Fruit fly (Drosophila melanogaster) whole organism, prepupa: ENCODE results near the gene Fad2.

Experiments
- Blimp-1 ChIP-seq: fragments of 200-800 bp; sonication (Bioruptor generic); optimal IDR thresholded peaks from 3 replicates; lab custom pipeline; 2017; ENCODE audit warnings: missing biosample characterization, missing genetic modification characterization, mild to moderate bottlenecking, moderate library complexity, missing genetic modification reagents
- CG10631 ChIP-seq: fragments of 200-800 bp; sonication (Bioruptor generic); optimal IDR thresholded peaks from 2 replicates; lab custom pipeline; 2016; ENCODE audit warnings: missing biosample characterization, missing genetic modification characterization
- CG10669 ChIP-seq: fragments of 200-800 bp; sonication (Bioruptor generic); optimal IDR thresholded peaks from 3 replicates; lab custom pipeline; 2018; ENCODE audit warnings: missing biosample characterization, mild to moderate bottlenecking, missing genetic modification characterization, moderate library complexity
- CG11762 ChIP-seq: fragments of 200-800 bp; sonication (Bioruptor generic); optimal IDR thresholded peaks from 3 replicates; lab custom pipeline; 2016; ENCODE audit warnings: missing biosample characterization, missing genetic modification characterization; ENCODE audit not compliant: insufficient read depth
- CG11902 ChIP-seq: fragments of 200-800 bp; sonication (Bioruptor generic); optimal IDR thresholded peaks from 3 replicates; lab custom pipeline; 2016; ENCODE audit warnings: missing biosample characterization, missing genetic modification characterization
- CG15336 ChIP-seq: fragments of 200-800 bp; sonication (Bioruptor generic); IDR thresholded peaks from 2 replicates; pipeline ENCODE4 v1.3.6; 2022; ENCODE audit warnings: missing biosample characterization, missing genetic modification characterization
- CG16779 ChIP-seq: fragments of 200-800 bp; sonication (Bioruptor generic); optimal IDR thresholded peaks from 3 replicates; lab custom pipeline; 2017; ENCODE audit warnings: missing biosample characterization, mild to moderate bottlenecking, missing genetic modification characterization
- CG31627 ChIP-seq: fragments of 200-800 bp; sonication (Bioruptor generic); optimal IDR thresholded peaks from 3 replicates; lab custom pipeline; 2016; ENCODE audit warnings: missing biosample characterization, missing genetic modification characterization
- CG32006 ChIP-seq: fragments of 200-800 bp; sonication (Bioruptor generic); optimal IDR thresholded peaks from 3 replicates; lab custom pipeline; 2017; ENCODE audit warnings: missing biosample characterization, mild to moderate bottlenecking, missing genetic modification characterization
- CG34406 ChIP-seq: fragments of 200-800 bp; sonication (Bioruptor generic); optimal IDR thresholded peaks from 3 replicates; lab custom pipeline; 2016; ENCODE audit warnings: missing biosample characterization, missing genetic modification characterization
- CG3919 ChIP-seq: fragments of 200-800 bp; sonication (Bioruptor generic); optimal IDR thresholded peaks from 3 replicates; lab custom pipeline; 2016; ENCODE audit warnings: missing biosample characterization, missing genetic modification characterization
- CG4318 ChIP-seq: fragments of 200-800 bp; sonication (Bioruptor generic); optimal IDR thresholded peaks from 3 replicates; lab custom pipeline; 2017; ENCODE audit warnings: missing biosample characterization, mild to moderate bottlenecking, missing genetic modification characterization
- CG6276 ChIP-seq: fragments of 200-800 bp; sonication (Bioruptor generic); optimal IDR thresholded peaks from 2 replicates; lab custom pipeline; 2017; ENCODE audit warnings: missing biosample characterization, mild to moderate bottlenecking, missing genetic modification characterization
- CG6792 ChIP-seq: fragments of 200-800 bp; sonication (Bioruptor generic); optimal IDR thresholded peaks from 3 replicates; lab custom pipeline; 2016; ENCODE audit warnings: missing biosample characterization, missing genetic modification characterization
- CG6808 ChIP-seq: fragments of 200-800 bp; sonication (Bioruptor generic); optimal IDR thresholded peaks from 3 replicates; lab custom pipeline; 2017; ENCODE audit warnings: missing biosample characterization, missing genetic modification characterization, mild to moderate bottlenecking, moderate library complexity, missing genetic modification reagents
- CG7368 ChIP-seq: fragments of 200-800 bp; sonication (Bioruptor generic); optimal IDR thresholded peaks from 3 replicates; lab custom pipeline; 2016; ENCODE audit warnings: missing biosample characterization, missing genetic modification characterization
- CG8119 ChIP-seq: fragments of 200-800 bp; sonication (Bioruptor generic); IDR thresholded peaks from 3 replicates; pipeline ENCODE4 v1.3.6; 2022; ENCODE audit warnings: missing biosample characterization, missing genetic modification characterization
- CG8319 ChIP-seq: fragments of 200-800 bp; sonication (Bioruptor generic); optimal IDR thresholded peaks from 3 replicates; lab custom pipeline; 2016; ENCODE audit warnings: missing biosample characterization, missing genetic modification characterization
- CG8632 ChIP-seq: fragments of 200-800 bp; sonication (Bioruptor generic); optimal IDR thresholded peaks from 3 replicates; lab custom pipeline; 2016; ENCODE audit warnings: missing biosample characterization, missing genetic modification characterization
- Eip75B ChIP-seq: fragments of 200-800 bp; sonication (Bioruptor generic); optimal IDR thresholded peaks from 3 replicates; lab custom pipeline; 2016; ENCODE audit warnings: missing biosample characterization, missing genetic modification characterization
- Eip78C ChIP-seq: fragments of 200-800 bp; sonication (Bioruptor generic); peaks from one replicate; lab custom pipeline; 2016; ENCODE audit warnings: missing biosample characterization, missing genetic modification characterization
- Eip93F ChIP-seq: fragments of 200-800 bp; sonication (Bioruptor generic); optimal IDR thresholded peaks from 2 replicates; lab custom pipeline; 2016; ENCODE audit warnings: missing biosample characterization, mild to moderate bottlenecking, missing genetic modification characterization
- Ets21C ChIP-seq: fragments of 200-800 bp; sonication (Bioruptor generic); optimal IDR thresholded peaks from 3 replicates; lab custom pipeline; 2016; ENCODE audit warnings: missing biosample characterization, missing genetic modification characterization
- Ets96B ChIP-seq: fragments of 200-800 bp; optimal IDR thresholded peaks from 2 replicates; lab custom pipeline; 2019; ENCODE audit warnings: missing biosample characterization, mild to moderate bottlenecking, missing genetic modification characterization, moderate library complexity
- Gug ChIP-seq: fragments of 200-800 bp; sonication (Bioruptor generic); IDR thresholded peaks from 2 replicates; pipeline ENCODE4 v1.3.6; 2022; ENCODE audit warnings: missing biosample characterization, missing genetic modification characterization
- Hr38 ChIP-seq: sonication (Bioruptor generic); optimal IDR thresholded peaks from 2 replicates; lab custom pipeline; 2016; ENCODE audit warnings: missing biosample characterization, missing genetic modification characterization
- Hr39 ChIP-seq: fragments of 200-800 bp; sonication (Bioruptor generic); optimal IDR thresholded peaks from 2 replicates; lab custom pipeline; 2016; ENCODE audit warnings: missing biosample characterization, missing genetic modification characterization
- Hr4 ChIP-seq: fragments of 200-800 bp; sonication (Bioruptor generic); optimal IDR thresholded peaks from 3 replicates; lab custom pipeline; 2016; ENCODE audit warnings: missing biosample characterization, missing genetic modification characterization
- Lpt ChIP-seq: fragments of 200-800 bp; sonication (Bioruptor generic); optimal IDR thresholded peaks from 3 replicates; lab custom pipeline; 2016; ENCODE audit warnings: missing biosample characterization, missing genetic modification characterization
- Met ChIP-seq: fragments of 200-800 bp; sonication (Bioruptor generic); optimal IDR thresholded peaks from 3 replicates; lab custom pipeline; 2016; ENCODE audit warnings: missing biosample characterization, missing genetic modification characterization
- OdsH ChIP-seq: fragments of 200-800 bp; sonication (Bioruptor generic); optimal IDR thresholded peaks from 3 replicates; lab custom pipeline; 2016; ENCODE audit warnings: missing biosample characterization, missing genetic modification characterization
- Sox102F ChIP-seq: fragments of 200-800 bp; sonication (Bioruptor generic); optimal IDR thresholded peaks from 2 replicates; lab custom pipeline; 2016; ENCODE audit warnings: missing biosample characterization, mild to moderate bottlenecking, missing genetic modification characterization
- Sox14 ChIP-seq: fragments of 200-800 bp; sonication (Bioruptor generic); optimal IDR thresholded peaks from 3 replicates; lab custom pipeline; 2016; ENCODE audit warnings: missing biosample characterization, missing genetic modification characterization
- Sox15 ChIP-seq: fragments of 200-800 bp; sonication (Bioruptor generic); optimal IDR thresholded peaks from 3 replicates; lab custom pipeline; 2016; ENCODE audit warnings: missing biosample characterization, missing genetic modification characterization
- acj6 ChIP-seq: fragments of 200-800 bp; sonication (Bioruptor generic); optimal IDR thresholded peaks from 3 replicates; lab custom pipeline; 2016; ENCODE audit warnings: missing biosample characterization, missing genetic modification characterization
- cyc ChIP-seq: fragments of 200-800 bp; sonication (Bioruptor generic); optimal IDR thresholded peaks from 3 replicates; lab custom pipeline; 2016; ENCODE audit warnings: missing biosample characterization, missing genetic modification characterization
- dac ChIP-seq: fragments of 200-800 bp; sonication (Bioruptor generic); optimal IDR thresholded peaks from 2 replicates; lab custom pipeline; 2017; ENCODE audit warnings: missing biosample characterization, mild to moderate bottlenecking, missing genetic modification characterization
- dsx ChIP-seq: fragments of 200-800 bp; optimal IDR thresholded peaks from 3 replicates; lab custom pipeline; 2019; ENCODE audit warnings: missing biosample characterization, mild to moderate bottlenecking, missing genetic modification characterization, moderate library complexity; ENCODE audit not compliant: poor library complexity, severe bottlenecking
- eg ChIP-seq: fragments of 200-800 bp; sonication (Bioruptor generic); IDR thresholded peaks from 3 replicates; pipeline ENCODE4 v1.3.6; 2022; ENCODE audit warnings: missing biosample characterization, missing genetic modification characterization
- fd59A ChIP-seq: fragments of 200-800 bp; sonication (Bioruptor generic); optimal IDR thresholded peaks from 2 replicates; lab custom pipeline; 2017; ENCODE audit warnings: missing biosample characterization, mild to moderate bottlenecking, missing genetic modification characterization, missing genetic modification reagents
- fd85E ChIP-seq: fragments of 200-800 bp; sonication (Bioruptor generic); optimal IDR thresholded peaks from 3 replicates; lab custom pipeline; 2016; ENCODE audit warnings: missing biosample characterization, missing genetic modification characterization
- lz ChIP-seq: fragments of 200-800 bp; sonication (Bioruptor generic); optimal IDR thresholded peaks from 3 replicates; lab custom pipeline; 2016; ENCODE audit warnings: missing biosample characterization, missing genetic modification characterization
- net ChIP-seq: fragments of 200-800 bp; sonication (Bioruptor generic); optimal IDR thresholded peaks from 3 replicates; lab custom pipeline; 2016; ENCODE audit warnings: missing biosample characterization, missing genetic modification characterization
- salr ChIP-seq, 2 experiments: fragments of 200-800 bp; sonication (Bioruptor generic); optimal IDR thresholded peaks; 3 replicates each; lab custom pipeline; 2016 to 2018; ENCODE audit warnings: missing biosample characterization in 2 of 2, missing genetic modification characterization in 2 of 2, mild to moderate bottlenecking in 1 of 2
- spab ChIP-seq: fragments of 200-800 bp; sonication (Bioruptor generic); optimal IDR thresholded peaks from 2 replicates; lab custom pipeline; 2017; ENCODE audit warnings: missing biosample characterization, mild to moderate bottlenecking, missing genetic modification characterization, missing genetic modification reagents
- svp ChIP-seq: fragments of 200-800 bp; sonication (Bioruptor generic); peaks from one replicate; lab custom pipeline; 2016; ENCODE audit warnings: missing biosample characterization, missing genetic modification characterization
- topi ChIP-seq: fragments of 200-800 bp; sonication (Bioruptor generic); optimal IDR thresholded peaks from 3 replicates; lab custom pipeline; 2016; ENCODE audit warnings: missing biosample characterization, missing genetic modification characterization
- vri ChIP-seq: fragments of 200-800 bp; sonication (Bioruptor generic); optimal IDR thresholded peaks from 3 replicates; lab custom pipeline; 2016; ENCODE audit warnings: missing biosample characterization, mild to moderate bottlenecking, missing genetic modification characterization

Gene Fad2

DNA sequence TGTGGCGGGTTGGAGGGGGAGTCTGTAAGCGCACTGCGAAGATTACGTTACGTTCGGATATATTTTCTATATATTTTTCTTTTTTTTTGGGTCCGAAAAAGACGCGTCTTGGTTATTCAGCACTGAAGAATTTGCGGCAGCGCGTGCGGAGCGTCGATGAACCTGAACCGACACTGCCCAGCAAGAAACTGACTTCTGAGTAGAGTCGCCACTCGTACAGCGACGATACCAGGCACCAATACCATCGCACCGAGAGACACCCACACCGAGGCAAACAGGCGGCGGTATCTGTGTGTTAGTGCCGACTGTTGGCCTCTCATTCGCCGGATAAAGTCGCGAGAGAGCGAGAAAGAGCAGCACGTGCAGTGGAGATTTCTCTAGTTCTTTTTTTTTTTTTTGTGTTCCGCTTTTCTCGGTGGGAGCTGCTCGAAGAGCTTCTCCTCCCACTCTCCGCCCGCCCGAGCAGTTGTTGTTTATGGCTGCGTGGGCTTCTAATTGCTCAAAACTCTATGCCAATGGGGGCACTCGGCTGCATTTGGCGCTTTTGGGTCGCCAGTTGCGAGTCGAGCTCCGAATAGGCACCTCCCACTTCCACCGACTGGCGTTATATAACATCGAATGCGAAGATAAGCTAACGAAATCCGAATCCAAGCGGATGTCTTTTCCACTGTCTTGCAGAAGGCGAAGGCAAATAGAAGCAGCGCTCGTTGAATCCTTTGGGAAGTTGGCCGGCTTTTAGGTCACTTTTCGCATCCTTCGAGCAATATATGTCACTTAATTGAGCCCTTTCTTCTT, 14.1 kb upstream of the Fad2 start, which contains the start of gene klu (continued):
- TF ChIP-seq CG15336 (GFP tag; lab: Robert Waterston, UW) (peak; percentile 71), CG6276 (GFP tag; lab: Kevin White, UChicago) (peak; percentile 54), CG11762 (GFP tag; lab: Kevin White, UChicago) (no peak), dsx (peak; percentile 37), CG31627 (GFP tag; lab: Kevin White, UChicago) (no peak), OdsH (peak; percentile 18), CG34406 (GFP tag; lab: Kevin White, UChicago) (peak; percentile 29)

DNA sequence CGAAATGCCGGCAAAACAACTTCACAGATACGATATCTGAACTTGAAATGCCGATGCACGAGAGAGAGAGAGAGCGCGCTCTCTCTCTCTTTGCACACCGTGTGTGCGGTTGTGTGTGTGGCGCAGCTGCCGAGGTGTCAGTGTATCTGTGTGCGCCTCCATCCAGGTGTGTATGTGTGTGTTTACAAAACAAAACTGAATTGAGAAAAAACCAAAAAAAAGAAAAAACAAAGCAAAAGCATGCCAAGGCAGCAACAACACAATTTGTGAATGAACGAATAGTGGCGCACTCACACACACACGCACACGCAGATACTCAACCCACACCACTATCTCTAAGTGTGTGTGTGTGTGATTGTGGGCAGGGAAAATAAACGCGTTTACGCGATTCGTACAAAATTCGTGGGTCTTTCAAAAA, 12.9 kb upstream of the Fad2 start:
- TF ChIP-seq CG8319 (GFP tag; lab: Kevin White, UChicago) = peak; percentile 76
- peak; percentile 72 for TF ChIP-seq CG6792 (GFP tag; lab: Kevin White, UChicago)
- TF ChIP-seq CG32006 = peak; percentile 87
- peak; percentile 90 for TF ChIP-seq CG34406 (GFP tag; lab: Kevin White, UChicago)
- TF ChIP-seq CG4318 (GFP tag; lab: Kevin White, UChicago) = peak; percentile 49
- TF ChIP-seq Eip93F (GFP tag; lab: Kevin White, UChicago) = peak; percentile 36
- TF ChIP-seq acj6 (GFP tag; lab: Kevin White, UChicago) = peak; percentile 68
- no peak for TF ChIP-seq Hr38 (GFP tag; lab: Kevin White, UChicago)
- peak; percentile 41 for TF ChIP-seq Blimp-1
- peak; percentile 71 for TF ChIP-seq CG10631
- TF ChIP-seq CG8632 (GFP tag; lab: Kevin White, UChicago) = peak; percentile 91
- TF ChIP-seq lz (GFP tag; lab: Kevin White, UChicago) = peak; percentile 46
- TF ChIP-seq Hr39 = peak; percentile 7
- TF ChIP-seq cyc (GFP tag; lab: Kevin White, UChicago) = peak; percentile 23
- peak; percentile 88 for TF ChIP-seq CG3919
- peak; percentile 79 for TF ChIP-seq OdsH
- peak; percentile 80 for TF ChIP-seq vri (GFP tag; lab: Kevin White, UChicago)
- no peak for TF ChIP-seq Sox15 (GFP tag; lab: Kevin White, UChicago)
- TF ChIP-seq Hr4 (GFP tag; lab: Kevin White, UChicago) = peak; percentile 60
- TF ChIP-seq CG16779 (tag; lab: Kevin White, UChicago) = peak; percentile 94
- peak; percentile 79 for TF ChIP-seq Sox102F
- TF ChIP-seq CG7368 (GFP tag; lab: Kevin White, UChicago) = peak; percentile 92
- TF ChIP-seq topi = peak; percentile 70
- peak; percentile 51 for TF ChIP-seq Met (GFP tag; lab: Kevin White, UChicago)
- TF ChIP-seq eg (GFP tag; lab: Robert Waterston, UW) = peak; percentile 98
- peak; percentile 90 for TF ChIP-seq dac (GFP tag; lab: Kevin White, UChicago)
- peak; percentile 95 for TF ChIP-seq CG10669 (GFP tag; lab: Kevin White, UChicago)
- peak; percentile 90 for TF ChIP-seq Gug (GFP tag; lab: Robert Waterston, UW)
- peak; percentile 79 for TF ChIP-seq Sox14 (GFP tag; lab: Kevin White, UChicago)
- TF ChIP-seq fd59A (GFP tag; lab: Kevin White, UChicago) = peak; percentile 84
- TF ChIP-seq svp = peak; percentile 84
- peak; percentile 90 for TF ChIP-seq fd85E
- TF ChIP-seq spab (GFP tag; lab: Kevin White, UChicago) = peak; percentile 96
- TF ChIP-seq CG6276 (GFP tag; lab: Kevin White, UChicago) = peak; percentile 90
- TF ChIP-seq Ets21C (GFP tag; lab: Kevin White, UChicago) = peak; percentile 29
- TF ChIP-seq net (GFP tag; lab: Kevin White, UChicago) = peak; percentile 94
- peak; percentile 92 for TF ChIP-seq Ets96B (tag; lab: Kevin White, UChicago)
- TF ChIP-seq Eip78C (GFP tag; lab: Kevin White, UChicago) = peak; percentile 93
- peak; percentile 74 for TF ChIP-seq dsx
- no peak for TF ChIP-seq CG11902 (GFP tag; lab: Kevin White, UChicago)
- TF ChIP-seq CG6808 (GFP tag; lab: Kevin White, UChicago) = peak; percentile 92
- TF ChIP-seq CG31627 (GFP tag; lab: Kevin White, UChicago) = no peak
- peak; percentile 96 for TF ChIP-seq Lpt (GFP tag; lab: Kevin White, UChicago)
- peak; percentile 97 for TF ChIP-seq CG8119 (GFP tag; lab: Robert Waterston, UW)
- peak; percentile 88 to 93 for TF ChIP-seq salr (GFP tag; optimal IDR thresholded peaks at IDR 0.05; lab: Kevin White, UChicago)
- peak; percentile 89 for TF ChIP-seq Eip75B (GFP tag; lab: Kevin White, UChicago)
